Worm (Caenorhabditis elegans) whole organism, L4 larva: ENCODE measurements around the gene ZK430.5.

ENCODE experiments used
- D1046.2 ChIP-seq: fragments of 200-800 bp; sonication (Bioruptor generic); IDR thresholded peaks from 2 replicates; pipeline ENCODE4 v1.3.6; 2022; ENCODE audit warnings: missing genetic modification characterization, missing compliant biosample characterization
- F26F4.8 ChIP-seq: fragments of 200-800 bp; sonication (Bioruptor generic); conservative IDR thresholded peaks from 2 replicates; pipeline ENCODE4 v1.3.6; 2022; ENCODE audit warnings: missing genetic modification characterization, missing compliant biosample characterization
- Y48G9A.11 ChIP-seq: fragments of 200-800 bp; sonication (Bioruptor generic); IDR thresholded peaks from 2 replicates; pipeline ENCODE4 v1.3.6; 2022; ENCODE audit warnings: missing genetic modification reagents, missing genetic modification characterization, missing compliant biosample characterization
- aha-1 ChIP-seq: fragments of 150-350 bp; peaks from one replicate; lab custom pipeline; 2014; ENCODE audit warnings: missing biosample characterization, missing genetic modification characterization
- attf-4 ChIP-seq: sonication (generic microtip); optimal IDR thresholded peaks from 3 replicates; lab custom pipeline; 2017; ENCODE audit warnings: missing biosample characterization, missing genetic modification characterization
- ceh-44 ChIP-seq: fragments of 200-800 bp; sonication (Bioruptor generic); IDR thresholded peaks from 2 replicates; pipeline ENCODE4 v1.3.6; 2022; ENCODE audit warnings: missing genetic modification reagents, missing genetic modification characterization, missing compliant biosample characterization
- daf-16 ChIP-seq, 3 experiments: sonication (generic microtip); optimal IDR thresholded peaks; 2 replicates each; lab custom pipeline; 2016 to 2017; ENCODE audit warnings: missing genetic modification characterization in 3 of 3, missing genetic modification reagents in 3 of 3, mild to moderate bottlenecking in 2 of 3, missing compliant biosample characterization in 2 of 3, missing biosample characterization in 1 of 3, moderate library complexity in 1 of 3
- daf-8 ChIP-seq: fragments of 200-800 bp; sonication (Bioruptor generic); IDR thresholded peaks from 2 replicates; pipeline ENCODE4 v1.3.6; 2022; ENCODE audit warnings: missing genetic modification characterization, missing compliant biosample characterization
- lim-7 ChIP-seq: fragments of 200-800 bp; sonication (Bioruptor generic); IDR thresholded peaks from 2 replicates; pipeline ENCODE4 v1.3.6; 2022; ENCODE audit warnings: missing genetic modification characterization, missing compliant biosample characterization
- lin-15B ChIP-seq: fragments of 150-350 bp; sonication (generic microtip); optimal IDR thresholded peaks from 3 replicates; lab custom pipeline; 2014; ENCODE audit warnings: missing biosample characterization, missing genetic modification characterization
- nhr-237 ChIP-seq: sonication (generic microtip); optimal IDR thresholded peaks from 2 replicates; lab custom pipeline; 2017; ENCODE audit warnings: missing biosample characterization, missing genetic modification characterization
- nhr-77 ChIP-seq: fragments of 150-350 bp; optimal IDR thresholded peaks from 2 replicates; lab custom pipeline; 2014; ENCODE audit warnings: missing biosample characterization, missing genetic modification characterization
- saeg-2 ChIP-seq: fragments of 200-800 bp; sonication (Bioruptor generic); IDR thresholded peaks from 2 replicates; pipeline ENCODE4 v1.3.6; 2022; ENCODE audit warnings: missing genetic modification reagents, missing genetic modification characterization, missing compliant biosample characterization
- unc-39 ChIP-seq: sonication (generic microtip); optimal IDR thresholded peaks from 2 replicates; lab custom pipeline; 2017; ENCODE audit warnings: missing biosample characterization, missing genetic modification characterization
- unc-62 ChIP-seq, 3 experiments: fragments of 150-350 bp in 1 of 3; sonication (generic microtip); optimal IDR thresholded peaks in 2 of 3; peaks in 1 of 3; 1 replicate in 1 of 3; 2 replicates in 2 of 3; lab custom pipeline; 2014 to 2017; ENCODE audit warnings: missing biosample characterization in 3 of 3, missing genetic modification characterization in 3 of 3, missing genetic modification reagents in 3 of 3, missing genotype in 1 of 3
- zip-2 ChIP-seq: fragments of 150-350 bp; optimal IDR thresholded peaks from 2 replicates; lab custom pipeline; 2014; ENCODE audit warnings: missing biosample characterization, missing genetic modification characterization
- ztf-7 ChIP-seq: fragments of 150-350 bp; optimal IDR thresholded peaks from 2 replicates; lab custom pipeline; 2014; ENCODE audit warnings: missing biosample characterization, missing genetic modification characterization

ZK430.5 gene

ce11 chrII:4460297-4460696, 54.8 kb downstream of the ZK430.5 start:
- TF ChIP-seq nhr-237 (tag; lab: Kevin White, UChicago) (no peak), daf-8 (GFP tag; lab: Robert Waterston, UW) (no peak), unc-39 (no peak), ztf-7 (tag; lab: Kevin White, UChicago) (no peak), D1046.2 (GFP tag; lab: Robert Waterston, UW) (no peak)

- TF ChIP-seq saeg-2 (no peak), daf-16 (GFP tag; optimal IDR thresholded peaks at IDR 0.05; lab: Kevin White, UChicago) (no peak), daf-16 (tag; optimal IDR thresholded peaks at IDR 0.05; lab: Kevin White, UChicago) (peak; percentile 5), lin-15B (no peak), lim-7 (GFP tag; lab: Robert Waterston, UW) (no peak), Y48G9A.11 (no peak), nhr-77 (tag; lab: Kevin White, UChicago) (no peak), zip-2 (tag; lab: Kevin White, UChicago) (no peak), attf-4 (tag; lab: Kevin White, UChicago) (no peak), ceh-44 (GFP tag; lab: Robert Waterston, UW) (no peak)
These were observed 55.4 kb downstream of the ZK430.5 start, which contains the start of the genes T12C9.7 and vps-18 for ce11 chrII:4460851-4461250. TSS of gene T12C9.7 (minus strand) at chrII:4460951. TSS of gene vps-18 (plus strand) at chrII:4461130.

- no peak for TF ChIP-seq daf-16 (GFP tag; optimal IDR thresholded peaks at IDR 0.05; lab: Kevin White, UChicago)
- no peak for TF ChIP-seq daf-16 (tag; optimal IDR thresholded peaks at IDR 0.05; lab: Kevin White, UChicago)
- peak; percentile 94 for TF ChIP-seq aha-1
- TF ChIP-seq D1046.2 (GFP tag; lab: Robert Waterston, UW), result no peak
- peak in 1 of 2 experiments; percentile 46 for TF ChIP-seq unc-62 (GFP tag; optimal IDR thresholded peaks at IDR 0.05 in 1 of 2; lab: Kevin White, UChicago)
- TF ChIP-seq unc-62 (tag; optimal IDR thresholded peaks at IDR 0.05; lab: Kevin White, UChicago), result no peak
- TF ChIP-seq F26F4.8 (GFP tag; lab: Robert Waterston, UW), result no peak
These were observed 57.4 kb downstream of the ZK430.5 start for ce11 chrII:4462842-4463241.
